Worm (Caenorhabditis elegans) whole organism, L2 larva: ENCODE results near the gene gcy-1.

ENCODE experiments used
- C34F6.9 ChIP-seq: fragments of 150-350 bp; optimal IDR thresholded peaks from 2 replicates; lab custom pipeline; 2014; ENCODE audit warnings: missing biosample characterization, missing genetic modification characterization
- F13H6.1 ChIP-seq: sonication (generic microtip); optimal IDR thresholded peaks from 2 replicates; lab custom pipeline; 2016; ENCODE audit warnings: missing genetic modification characterization, missing compliant biosample characterization
- R02D3.7 ChIP-seq: fragments of 150-350 bp; optimal IDR thresholded peaks from 2 replicates; lab custom pipeline; 2014; ENCODE audit warnings: missing biosample characterization, missing genetic modification characterization
- Y55F3AM.14 ChIP-seq: fragments of 200-800 bp; sonication (Bioruptor generic); optimal IDR thresholded peaks from 2 replicates; lab custom pipeline; 2018; ENCODE audit warnings: mild to moderate bottlenecking, missing genetic modification characterization, missing compliant biosample characterization
- ZK546.5 ChIP-seq: sonication (generic microtip); optimal IDR thresholded peaks from 2 replicates; lab custom pipeline; 2017; ENCODE audit warnings: missing biosample characterization, missing genetic modification characterization
- aly-2 ChIP-seq: fragments of 150-350 bp; optimal IDR thresholded peaks from 2 replicates; lab custom pipeline; 2014; ENCODE audit warnings: missing biosample characterization, missing genetic modification characterization
- ama-1 ChIP-seq: fragments of 150-350 bp; optimal IDR thresholded peaks from 2 replicates; lab custom pipeline; 2018; ENCODE audit warnings: inconsistent platforms
- blmp-1 ChIP-seq: sonication (generic microtip); optimal IDR thresholded peaks from 2 replicates; lab custom pipeline; 2017; ENCODE audit warnings: missing genetic modification characterization, mild to moderate bottlenecking, missing compliant biosample characterization, antibody characterized with exemption, moderate library complexity; ENCODE audit not compliant: insufficient read depth
- ceh-16 ChIP-seq: fragments of 150-350 bp; optimal IDR thresholded peaks from 2 replicates; lab custom pipeline; 2014; ENCODE audit warnings: missing biosample characterization, missing genetic modification characterization
- ceh-82 ChIP-seq: fragments of 150-350 bp; optimal IDR thresholded peaks from 2 replicates; lab custom pipeline; 2014; ENCODE audit warnings: missing biosample characterization, missing genetic modification characterization
- crh-2 ChIP-seq: sonication (generic microtip); optimal IDR thresholded peaks from 2 replicates; lab custom pipeline; 2017; ENCODE audit warnings: missing biosample characterization, missing genetic modification characterization
- dmd-4 ChIP-seq: sonication (generic microtip); optimal IDR thresholded peaks from 2 replicates; lab custom pipeline; 2017; ENCODE audit warnings: missing biosample characterization, missing genetic modification characterization
- elt-1 ChIP-seq: fragments of 150-350 bp; optimal IDR thresholded peaks from 2 replicates; lab custom pipeline; 2014; ENCODE audit warnings: missing biosample characterization, missing genetic modification characterization
- gmeb-1 ChIP-seq: fragments of 150-350 bp; optimal IDR thresholded peaks from 2 replicates; lab custom pipeline; 2014; ENCODE audit warnings: missing biosample characterization, missing genetic modification characterization
- lin-11 ChIP-seq: fragments of 150-350 bp; sonication (generic microtip); optimal IDR thresholded peaks from 2 replicates; lab custom pipeline; 2014; ENCODE audit warnings: missing biosample characterization, missing genetic modification characterization, inconsistent platforms, mixed read lengths
- lin-13 ChIP-seq: fragments of 150-350 bp; optimal IDR thresholded peaks from 2 replicates; lab custom pipeline; 2014; ENCODE audit warnings: missing biosample characterization, missing genetic modification reagents, missing genetic modification characterization
- lin-39 ChIP-seq: fragments of 150-350 bp; optimal IDR thresholded peaks from 2 replicates; lab custom pipeline; 2014; ENCODE audit warnings: missing biosample characterization, missing genetic modification reagents, missing genetic modification characterization
- mdl-1 ChIP-seq, 2 experiments: fragments of 150-350 bp in 1 of 2; sonication (generic microtip) in 1 of 2; optimal IDR thresholded peaks; 2 replicates each; lab custom pipeline; 2017; ENCODE audit warnings: missing biosample characterization in 2 of 2, missing genetic modification characterization in 2 of 2
- nhr-10 ChIP-seq: sonication (generic microtip); optimal IDR thresholded peaks from 2 replicates; lab custom pipeline; 2017; ENCODE audit warnings: missing biosample characterization, missing genetic modification characterization
- nhr-11 ChIP-seq: fragments of 150-350 bp; optimal IDR thresholded peaks from 2 replicates; lab custom pipeline; 2014; ENCODE audit warnings: missing biosample characterization, missing genetic modification characterization
- nhr-12 ChIP-seq: fragments of 150-350 bp; optimal IDR thresholded peaks from 2 replicates; lab custom pipeline; 2014; ENCODE audit warnings: missing biosample characterization, missing genetic modification characterization
- nhr-129 ChIP-seq: fragments of 150-350 bp; optimal IDR thresholded peaks from 2 replicates; lab custom pipeline; 2014; ENCODE audit warnings: missing biosample characterization, missing genetic modification characterization
- nhr-21 ChIP-seq: fragments of 150-350 bp; optimal IDR thresholded peaks from 2 replicates; lab custom pipeline; 2014; ENCODE audit warnings: missing biosample characterization, missing genetic modification characterization
- nhr-237 ChIP-seq: fragments of 150-350 bp; optimal IDR thresholded peaks from 2 replicates; lab custom pipeline; 2014; ENCODE audit warnings: missing biosample characterization, missing genetic modification characterization
- nhr-25 ChIP-seq: fragments of 150-350 bp; sonication (generic microtip); optimal IDR thresholded peaks from 3 replicates; lab custom pipeline; 2014; ENCODE audit warnings: missing biosample characterization, missing genetic modification characterization
- nhr-77 ChIP-seq: fragments of 150-350 bp; optimal IDR thresholded peaks from 2 replicates; lab custom pipeline; 2014; ENCODE audit warnings: missing biosample characterization, missing genetic modification characterization
- peb-1 ChIP-seq: fragments of 150-350 bp; optimal IDR thresholded peaks from 2 replicates; lab custom pipeline; 2014; ENCODE audit warnings: missing biosample characterization, missing genetic modification characterization
- sem-4 ChIP-seq: fragments of 150-350 bp; optimal IDR thresholded peaks from 2 replicates; lab custom pipeline; 2014; ENCODE audit warnings: missing biosample characterization, missing genetic modification reagents, missing genetic modification characterization
- skn-1 ChIP-seq: sonication (generic microtip); optimal IDR thresholded peaks from 2 replicates; lab custom pipeline; 2017; ENCODE audit warnings: missing biosample characterization, missing genetic modification characterization
- sma-3 ChIP-seq: sonication (generic microtip); optimal IDR thresholded peaks from 2 replicates; lab custom pipeline; 2016; ENCODE audit warnings: missing genetic modification reagents, missing genetic modification characterization, missing compliant biosample characterization
- sma-9 ChIP-seq, 2 experiments: fragments of 150-350 bp in 1 of 2; sonication (generic microtip) in 1 of 2; optimal IDR thresholded peaks; 2 replicates each; lab custom pipeline; 2014 to 2016; ENCODE audit warnings: missing genetic modification characterization in 2 of 2, mild to moderate bottlenecking in 1 of 2, missing biosample characterization in 1 of 2, missing compliant biosample characterization in 1 of 2, missing genetic modification reagents in 1 of 2, moderate library complexity in 1 of 2
- snpc-4 ChIP-seq: fragments of 150-350 bp; optimal IDR thresholded peaks from 2 replicates; lab custom pipeline; 2014; ENCODE audit warnings: missing biosample characterization, missing genetic modification characterization
- unc-39 ChIP-seq: fragments of 150-350 bp; optimal IDR thresholded peaks from 2 replicates; lab custom pipeline; 2014; ENCODE audit warnings: missing biosample characterization, missing genetic modification characterization
- unc-55 ChIP-seq: fragments of 150-350 bp; sonication (generic microtip); optimal IDR thresholded peaks from 3 replicates; lab custom pipeline; 2014; ENCODE audit warnings: missing biosample characterization, missing genetic modification reagents, missing genetic modification characterization
- unc-62 ChIP-seq: fragments of 150-350 bp; optimal IDR thresholded peaks from 2 replicates; lab custom pipeline; 2014; ENCODE audit warnings: missing biosample characterization, missing genetic modification reagents, missing genetic modification characterization
- zag-1 ChIP-seq: fragments of 150-350 bp; optimal IDR thresholded peaks from 2 replicates; lab custom pipeline; 2014; ENCODE audit warnings: missing biosample characterization, missing genetic modification characterization
- ztf-1 ChIP-seq: fragments of 200-800 bp; sonication (Bioruptor generic); conservative IDR thresholded peaks from 2 replicates; pipeline ENCODE4 v1.3.6; 2022; ENCODE audit warnings: missing genetic modification characterization, missing compliant biosample characterization
- ztf-11 ChIP-seq: sonication (generic microtip); optimal IDR thresholded peaks from 2 replicates; lab custom pipeline; 2017; ENCODE audit warnings: missing biosample characterization, missing genetic modification characterization
- ztf-4 ChIP-seq: fragments of 150-350 bp; optimal IDR thresholded peaks from 2 replicates; lab custom pipeline; 2014; ENCODE audit warnings: missing biosample characterization, missing genetic modification characterization

Gene gcy-1

DNA sequence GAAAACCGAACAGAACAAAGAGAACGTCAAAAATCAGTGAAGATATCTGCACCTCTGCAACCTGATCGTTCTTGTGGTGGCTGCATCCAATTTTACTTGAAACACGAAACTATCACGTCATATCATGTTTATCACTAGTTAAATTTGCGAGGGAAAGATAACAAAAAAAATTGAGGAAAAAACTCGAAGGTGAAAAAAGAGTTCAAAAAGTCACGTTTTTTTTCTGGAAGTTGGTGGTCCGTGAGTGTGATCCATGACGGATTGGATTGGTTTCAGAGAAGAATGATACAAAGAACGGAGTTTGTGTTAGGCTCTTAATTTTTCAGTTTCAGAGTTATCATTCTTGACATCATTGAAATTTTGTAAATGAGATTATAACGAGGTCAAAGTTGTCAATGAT, 34.2 kb downstream of the gcy-1 start:
- TF ChIP-seq sma-3 (GFP tag; lab: Kevin White, UChicago) (no peak), ztf-11 (no peak), lin-13 (GFP tag; lab: Kevin White, UChicago) (no peak), F13H6.1 (tag; lab: Kevin White, UChicago) (no peak), unc-62 (GFP tag; lab: Kevin White, UChicago) (no peak), ZK546.5 (tag; lab: Kevin White, UChicago) (no peak), gmeb-1 (tag; lab: Kevin White, UChicago) (no peak), aly-2 (no peak), skn-1 (tag; lab: Kevin White, UChicago) (no peak), crh-2 (no peak), nhr-10 (tag; lab: Kevin White, UChicago) (no peak), sem-4 (tag; lab: Kevin White, UChicago) (no peak), ceh-16 (tag; lab: Kevin White, UChicago) (no peak), lin-11 (tag; lab: Kevin White, UChicago) (no peak), ceh-82 (tag; lab: Kevin White, UChicago) (no peak), R02D3.7 (tag; lab: Kevin White, UChicago) (no peak), ztf-1 (GFP tag; lab: Robert Waterston, UW) (no peak), dmd-4 (tag; lab: Kevin White, UChicago) (no peak)

DNA sequence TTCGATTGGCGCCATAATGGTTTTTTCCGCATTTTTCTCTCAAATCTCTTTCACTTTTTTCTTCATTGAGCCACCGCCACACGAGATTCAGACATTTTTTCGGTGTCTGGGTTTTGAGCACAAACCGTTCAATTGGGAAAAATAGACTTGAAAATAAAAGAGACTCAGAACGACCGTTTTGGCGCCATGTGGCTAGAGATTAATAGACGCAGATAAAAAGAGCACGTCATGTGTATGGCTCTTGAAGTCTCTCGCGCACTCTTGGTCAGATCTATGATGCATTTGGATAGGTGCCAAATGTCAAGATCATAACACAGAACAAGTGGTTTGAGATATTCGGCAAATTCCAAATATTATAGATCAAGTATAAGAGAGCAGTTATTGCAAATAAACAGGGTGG, 35.3 kb downstream of the gcy-1 start:
- no peak for TF ChIP-seq ztf-1 (GFP tag; lab: Robert Waterston, UW)
- no peak for TF ChIP-seq peb-1 (tag; lab: Kevin White, UChicago)
- no peak for TF ChIP-seq unc-39 (tag; lab: Kevin White, UChicago)
- no peak for TF ChIP-seq blmp-1 (tag; lab: Kevin White, UChicago)
- peak; percentile 41 for TF ChIP-seq sma-9 (GFP tag; optimal IDR thresholded peaks at IDR 0.05; lab: Kevin White, UChicago)
- no peak for TF ChIP-seq sma-9 (tag; optimal IDR thresholded peaks at IDR 0.05; lab: Kevin White, UChicago)
- TF ChIP-seq zag-1: no peak
- TF ChIP-seq nhr-237 (tag; lab: Kevin White, UChicago): no peak
- peak; percentile 50 for TF ChIP-seq F13H6.1 (tag; lab: Kevin White, UChicago)
- peak; percentile 27 for TF ChIP-seq nhr-129 (tag; lab: Kevin White, UChicago)
- no peak for TF ChIP-seq C34F6.9 (tag; lab: Kevin White, UChicago)
- no peak for TF ChIP-seq ceh-16 (tag; lab: Kevin White, UChicago)
- no peak for TF ChIP-seq ama-1
- no peak for TF ChIP-seq mdl-1 (tag; optimal IDR thresholded peaks at IDR 0.05; lab: Kevin White, UChicago)
- TF ChIP-seq, all 48 proteins: peak for 3

DNA sequence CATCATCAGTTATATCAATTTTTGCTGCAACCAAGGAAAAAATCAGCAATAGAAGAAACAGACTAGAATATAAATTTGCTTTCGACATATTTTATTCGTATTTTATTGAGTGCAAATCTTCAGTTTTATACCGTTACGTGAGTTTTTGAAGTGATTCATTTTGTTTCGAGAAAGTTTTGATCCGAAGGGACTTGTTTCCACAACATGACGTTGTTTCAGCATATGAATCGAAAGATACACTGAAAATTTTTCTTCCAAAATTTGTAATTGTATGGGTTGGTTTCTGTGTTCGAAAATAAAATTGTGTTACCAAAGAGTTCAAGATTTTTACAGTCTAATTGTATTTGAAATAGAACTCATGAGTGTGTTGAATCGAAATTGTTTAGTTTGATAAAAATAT, 36.7 kb downstream of the gcy-1 start, which contains the start of gene T19H5.7:
TSS of gene T19H5.7 (minus strand) at position 101 of the 400 bp plus-strand sequence.
- TF ChIP-seq blmp-1 (tag; lab: Kevin White, UChicago) (no peak), ztf-4 (tag; lab: Kevin White, UChicago) (no peak), nhr-21 (tag; lab: Kevin White, UChicago) (no peak), mdl-1 (tag; optimal IDR thresholded peaks at IDR 0.05; lab: Kevin White, UChicago) (no peak), sma-9 (GFP tag; optimal IDR thresholded peaks at IDR 0.05; lab: Kevin White, UChicago) (no peak), sma-9 (tag; optimal IDR thresholded peaks at IDR 0.05; lab: Kevin White, UChicago) (no peak), nhr-11 (tag; lab: Kevin White, UChicago) (no peak), ztf-1 (GFP tag; lab: Robert Waterston, UW) (no peak), sma-3 (GFP tag; lab: Kevin White, UChicago) (no peak), Y55F3AM.14 (GFP tag; lab: Kevin White, UChicago) (no peak)

DNA sequence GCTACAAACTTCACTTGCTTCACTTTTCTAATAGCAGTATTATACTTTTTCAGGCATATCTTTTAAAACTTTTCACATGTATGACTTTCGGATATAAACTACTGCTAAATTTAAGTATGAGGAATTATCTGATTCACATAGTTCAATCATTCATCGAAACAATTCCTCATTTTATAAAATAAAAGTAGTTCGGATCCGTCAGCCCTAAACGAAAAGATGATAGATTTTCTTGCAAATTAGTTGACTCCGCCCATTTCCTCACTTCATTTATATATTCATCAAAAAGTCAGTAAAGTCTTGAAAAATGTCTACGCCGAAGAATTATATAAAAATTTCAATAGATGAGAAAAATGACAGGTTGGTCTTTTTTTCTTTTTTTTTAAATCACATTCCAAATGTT, 39.2 kb downstream of the gcy-1 start, which contains the start of gene chil-27:
TSS of gene chil-27 (plus strand) at position 301 of the 400 bp plus-strand sequence.
- TF ChIP-seq elt-1 (tag; lab: Kevin White, UChicago) (no peak), crh-2 (no peak), skn-1 (tag; lab: Kevin White, UChicago) (no peak), dmd-4 (tag; lab: Kevin White, UChicago) (no peak), snpc-4 (tag; lab: Kevin White, UChicago) (no peak), lin-11 (tag; lab: Kevin White, UChicago) (no peak), F13H6.1 (tag; lab: Kevin White, UChicago) (no peak), unc-39 (tag; lab: Kevin White, UChicago) (no peak), sem-4 (tag; lab: Kevin White, UChicago) (no peak), R02D3.7 (tag; lab: Kevin White, UChicago) (no peak), unc-55 (no peak), zag-1 (no peak), Y55F3AM.14 (GFP tag; lab: Kevin White, UChicago) (no peak), peb-1 (tag; lab: Kevin White, UChicago) (no peak), nhr-25 (no peak), nhr-12 (tag; lab: Kevin White, UChicago) (no peak), lin-39 (tag; lab: Kevin White, UChicago) (no peak), nhr-77 (tag; lab: Kevin White, UChicago) (no peak)
